Worm (Caenorhabditis elegans): ENCODE measurements around the gene R09A8.5.

ce11 chrX:12668941-12669501 lies 28.7 kb upstream of the R09A8.5 start:
- no peak for TF ChIP-seq unc-62 (GFP tag; optimal IDR thresholded peaks at IDR 0.05)
- no peak for TF ChIP-seq elt-3 (tag; optimal IDR thresholded peaks at IDR 0.05)
- no peak for TF ChIP-seq unc-39 (tag; optimal IDR thresholded peaks at IDR 0.05)
- TF ChIP-seq nhr-12 (tag; optimal IDR thresholded peaks at IDR 0.05) = no peak
- no peak for TF ChIP-seq elt-1 (tag; optimal IDR thresholded peaks at IDR 0.05; ENCODE audit: borderline replicate concordance, insufficient read depth)
- no peak for TF ChIP-seq nhr-28 (tag; optimal IDR thresholded peaks at IDR 0.05)
- no peak for TF ChIP-seq blmp-1 (tag; optimal IDR thresholded peaks at IDR 0.05)
- TF ChIP-seq nhr-237 (tag; optimal IDR thresholded peaks at IDR 0.05) = no peak
- TF ChIP-seq snpc-4 (tag; optimal IDR thresholded peaks at IDR 0.05) = no peak
- TF ChIP-seq ces-1 (GFP tag; optimal IDR thresholded peaks at IDR 0.05) = no peak
- TF ChIP-seq sptf-1 (tag; optimal IDR thresholded peaks at IDR 0.05) = no peak
- TF ChIP-seq sem-2 (GFP tag; optimal IDR thresholded peaks at IDR 0.05) = no peak
- no peak for TF ChIP-seq pha-4 (tag; optimal IDR thresholded peaks at IDR 0.05)
- no peak for TF ChIP-seq lsy-2 (tag; optimal IDR thresholded peaks at IDR 0.05)
